Worm (Caenorhabditis elegans): ENCODE results near the gene ZK402.5.
"Not testable (repeated sequence)": the region's sequence is repeated elsewhere in the genome, so short reads cannot be mapped to it uniquely, and the experiment has no call there.

ZK402.5 gene

ce11 chrX:1416776-1417354 is 15.7 kb upstream of the ZK402.5 start, which contains the start of the genes F19G12.4 and F19G12.8:
Gene F19G12.4, plus strand, starts transcription at chrX:1417304.
Gene F19G12.8, plus strand, starts transcription at chrX:1417320.
- TF ChIP-seq pqm-1 (tag; optimal IDR thresholded peaks at IDR 0.05): peak; percentile 83
- peak; percentile 48 for TF ChIP-seq nhr-28 (tag; optimal IDR thresholded peaks at IDR 0.05)
- peak; percentile 88 for TF ChIP-seq aha-1 (tag)
- TF ChIP-seq F10B5.3 (tag; optimal IDR thresholded peaks at IDR 0.05): no peak

ce11 chrX:1412844-1413243 is 11.7 kb upstream of the ZK402.5 start, which contains the start of gene srh-19:
Gene srh-19, plus strand, starts transcription at chrX:1413144.
- TF ChIP-seq unc-62 (GFP tag; optimal IDR thresholded peaks at IDR 0.05 in 1 of 2) (peak in 1 of 2 experiments; percentile 38), unc-62 (tag; optimal IDR thresholded peaks at IDR 0.05) (no peak), nhr-77 (tag; optimal IDR thresholded peaks at IDR 0.05) (no peak), F10B5.3 (tag; optimal IDR thresholded peaks at IDR 0.05) (no peak)

ce11 chrX:1410552-1410951 is 9.4 kb upstream of the ZK402.5 start, which contains the start of gene abu-2:
Gene abu-2, minus strand, starts transcription at chrX:1410652.
- TF ChIP-seq lin-15B (tag; optimal IDR thresholded peaks at IDR 0.05) (no peak), mdl-1 (tag; optimal IDR thresholded peaks at IDR 0.05) (no peak), nhr-10 (tag; optimal IDR thresholded peaks at IDR 0.05) (no peak), mdt-29 (GFP tag; IDR thresholded peaks at IDR 0.05) (no peak), daf-19 (GFP tag; conservative IDR thresholded peaks at IDR 0.05) (no peak), mxl-2 (GFP tag; conservative IDR thresholded peaks at IDR 0.05) (no peak), snpc-1.2 (GFP tag; IDR thresholded peaks at IDR 0.05) (no peak), nhr-48 (tag; optimal IDR thresholded peaks at IDR 0.05) (no peak), madf-9 (GFP tag; conservative IDR thresholded peaks at IDR 0.05) (no peak), mxl-3 (GFP tag; optimal IDR thresholded peaks at IDR 0.05) (no peak), D1046.2 (GFP tag; IDR thresholded peaks at IDR 0.05) (no peak), gei-8 (GFP tag; optimal IDR thresholded peaks at IDR 0.05) (no peak), hif-1 (tag; optimal IDR thresholded peaks at IDR 0.05) (no peak), lin-38 (GFP tag; IDR thresholded peaks at IDR 0.05) (no peak), spr-1 (tag; optimal IDR thresholded peaks at IDR 0.05) (no peak), ceh-28 (tag; optimal IDR thresholded peaks at IDR 0.05) (no peak)

- peak; percentile 91 for TF ChIP-seq aha-1 (tag)
- TF ChIP-seq ceh-20 (GFP tag; IDR thresholded peaks at IDR 0.05): no peak
Measured at ce11 chrX:1409224-1409623, 8.1 kb upstream of the ZK402.5 start.

- TF ChIP-seq pqm-1 (tag; optimal IDR thresholded peaks at IDR 0.05); tra-1 (GFP tag; IDR thresholded peaks at IDR 0.05); daf-8 (GFP tag; IDR thresholded peaks at IDR 0.05): not testable (repeated sequence)
Measured at ce11 chrX:1403971-1404370, 2.8 kb upstream of the ZK402.5 start, which contains the start of gene ZK402.1. Gene ZK402.1, plus strand, starts transcription at chrX:1404271.

- TF ChIP-seq nhr-237, F10B5.3, skn-1 (tag; optimal IDR thresholded peaks at IDR 0.05): not testable (repeated sequence)
Measured at ce11 chrX:1403444-1403843, 2.3 kb upstream of the ZK402.5 start, which contains the start of gene ZK402.2. Gene ZK402.2, plus strand, starts transcription at chrX:1403744.

- TF ChIP-seq nhr-111 (GFP tag; optimal IDR thresholded peaks at IDR 0.05) (no peak), egl-43 (GFP tag; IDR thresholded peaks at IDR 0.05) (no peak), hlh-11 (tag; optimal IDR thresholded peaks at IDR 0.05) (no peak), dve-1 (tag; optimal IDR thresholded peaks at IDR 0.05; ENCODE audit: insufficient read depth) (no peak), snpc-1.2 (GFP tag; IDR thresholded peaks at IDR 0.05) (no peak), nhr-6 (tag; optimal IDR thresholded peaks at IDR 0.05) (no peak), set-16 (GFP tag; IDR thresholded peaks at IDR 0.05) (no peak), ZK337.2 (GFP tag; IDR thresholded peaks at IDR 0.05) (no peak), lin-13 (GFP tag; optimal IDR thresholded peaks at IDR 0.05) (no peak), Y75B8A.6 (GFP tag; IDR thresholded peaks at IDR 0.05) (no peak), ceh-44 (GFP tag; IDR thresholded peaks at IDR 0.05) (no peak), F49E8.2 (tag; optimal IDR thresholded peaks at IDR 0.05; ENCODE audit: borderline replicate concordance) (no peak), mep-1 (tag; optimal IDR thresholded peaks at IDR 0.05) (no peak), pqm-1 (tag; optimal IDR thresholded peaks at IDR 0.05) (no peak), php-3 (GFP tag; IDR thresholded peaks at IDR 0.05) (no peak)
Measured at ce11 chrX:1397516-1397915, 3.6 kb downstream of the ZK402.5 start, which contains the start of gene H39E20.1. Gene H39E20.1, minus strand, starts transcription at chrX:1397616.
